Fruit fly (Drosophila melanogaster): ENCODE data around the gene cta.
A peak's percentile ranks its signal among the peaks of the same experiment; 100 is the strongest.

cta gene

DNA sequence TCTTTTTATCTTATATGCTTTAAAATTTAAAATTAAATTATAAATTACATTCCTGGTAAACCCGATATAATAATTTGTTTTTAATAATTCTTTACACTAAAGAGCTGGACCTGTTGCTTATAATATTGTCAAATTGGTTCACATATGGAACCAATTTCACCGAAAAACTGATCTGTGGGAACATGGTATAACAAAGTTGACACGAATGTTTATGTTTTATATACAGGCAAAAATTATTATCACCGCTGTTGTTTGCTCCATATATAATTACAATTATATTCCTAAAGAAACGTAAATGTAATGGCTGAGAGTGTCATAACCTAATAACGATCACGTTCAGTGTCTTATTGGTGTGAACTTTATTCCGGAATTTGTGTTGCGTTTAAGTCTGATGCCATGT lies at the start of gene cta (continued):
- TF ChIP-seq Lim3 (GFP tag; IDR thresholded peaks at IDR 0.05) (no peak), MTF-1 (GFP tag; optimal IDR thresholded peaks at IDR 0.05; ENCODE audit: borderline replicate concordance) (no peak), cwo (GFP tag; optimal IDR thresholded peaks at IDR 0.05) (no peak), CG10366 (GFP tag; IDR thresholded peaks at IDR 0.05) (no peak), phol (tag; optimal IDR thresholded peaks at IDR 0.05) (peak; percentile 69), CG7928 (GFP tag; optimal IDR thresholded peaks at IDR 0.05) (no peak), gem (tag; optimal IDR thresholded peaks at IDR 0.05) (peak; percentile 8), CkIIα-i1 (GFP tag; IDR thresholded peaks at IDR 0.05) (no peak), dysf (GFP tag; IDR thresholded peaks at IDR 0.05) (no peak), BtbVII (GFP tag; optimal IDR thresholded peaks at IDR 0.05) (no peak), CG15514 (GFP tag; optimal IDR thresholded peaks at IDR 0.05) (peak; percentile 93), ham (GFP tag; IDR thresholded peaks at IDR 0.05) (no peak), Dfd (GFP tag; optimal IDR thresholded peaks at IDR 0.05) (peak in 1 of 2 experiments; percentile 74), CG3847 (GFP tag; IDR thresholded peaks at IDR 0.05) (no peak), ssp (GFP tag; IDR thresholded peaks at IDR 0.05) (peak; percentile 99), CG7357 (GFP tag; IDR thresholded peaks at IDR 0.05) (peak; percentile 97), az2 (GFP tag; optimal IDR thresholded peaks at IDR 0.05) (no peak), CG1603 (tag; optimal IDR thresholded peaks at IDR 0.05) (peak; percentile 99), eve (GFP tag; optimal IDR thresholded peaks at IDR 0.05) (peak in 1 of 2 experiments; percentile 63), knrl (GFP tag; IDR thresholded peaks at IDR 0.05; ENCODE audit: partially characterized antibody) (no peak), schlank (tag; optimal IDR thresholded peaks at IDR 0.05) (no peak), Sox102F (GFP tag; optimal IDR thresholded peaks at IDR 0.05) (peak; percentile 3), CoRest (tag; optimal IDR thresholded peaks at IDR 0.05) (peak; percentile 50), CG2120 (GFP tag; optimal IDR thresholded peaks at IDR 0.05) (no peak), CG12236 (GFP tag; optimal IDR thresholded peaks at IDR 0.05) (no peak), jing (GFP tag; optimal IDR thresholded peaks at IDR 0.05) (no peak), p53 (GFP tag; optimal IDR thresholded peaks at IDR 0.05) (no peak), CG34224 (GFP tag; IDR thresholded peaks at IDR 0.05; ENCODE audit: partially characterized antibody) (no peak), CG1792 (GFP tag; optimal IDR thresholded peaks at IDR 0.05) (no peak), ap (GFP tag; IDR thresholded peaks at IDR 0.05) (no peak), lab (GFP tag; optimal IDR thresholded peaks at IDR 0.05) (no peak), CG17802 (tag; optimal IDR thresholded peaks at IDR 0.05) (peak; percentile 99), CG14710 (tag; optimal IDR thresholded peaks at IDR 0.05) (peak; percentile 48), twi (tag; optimal IDR thresholded peaks at IDR 0.05) (no peak), HmgZ (tag; optimal IDR thresholded peaks at IDR 0.05) (no peak), CG8924 (tag; optimal IDR thresholded peaks at IDR 0.05) (no peak), CG17361 (GFP tag; IDR thresholded peaks at IDR 0.05) (peak; percentile 55; the same call in 2 of the 3 replicates), CG3995 (GFP tag; optimal IDR thresholded peaks at IDR 0.05) (peak; percentile 13), Hey (tag; optimal IDR thresholded peaks at IDR 0.05) (no peak), CG6813 (GFP tag; optimal IDR thresholded peaks at IDR 0.05) (no peak), CG6765 (GFP tag; optimal IDR thresholded peaks at IDR 0.05) (no peak), CG2202 (tag; optimal IDR thresholded peaks at IDR 0.05) (no peak), CG11456 (GFP tag; IDR thresholded peaks at IDR 0.05) (no peak), CG4282 (GFP tag; optimal IDR thresholded peaks at IDR 0.05) (no peak), CG10209 (GFP tag; optimal IDR thresholded peaks at IDR 0.05) (no peak), Neu2 (GFP tag; optimal IDR thresholded peaks at IDR 0.05; ENCODE audit: borderline replicate concordance) (no peak), gcm2 (GFP tag; optimal IDR thresholded peaks at IDR 0.05) (no peak), chn (GFP tag; optimal IDR thresholded peaks at IDR 0.05) (no peak), CG1024 (GFP tag; IDR thresholded peaks at IDR 0.05) (peak; percentile 99), toy (GFP tag; IDR thresholded peaks at IDR 0.05) (no peak), CG6272 (GFP tag; IDR thresholded peaks at IDR 0.05) (no peak)

Measured in whole organism, embryonic.